Worm (Caenorhabditis elegans) whole organism, L3 larva: ENCODE measurements around the gene nfi-1.

ENCODE experiments used
- elt-1 ChIP-seq: fragments of 150-350 bp; optimal IDR thresholded peaks from 2 replicates; lab custom pipeline; 2014; ENCODE audit warnings: missing biosample characterization, missing genetic modification characterization
- elt-3 ChIP-seq, 3 experiments: fragments of 150-350 bp in 1 of 3; sonication (generic microtip) in 2 of 3; optimal IDR thresholded peaks; 2 replicates in 2 of 3; 4 replicates in 1 of 3; lab custom pipeline; 2014 to 2017; ENCODE audit warnings: missing biosample characterization in 3 of 3, missing genetic modification characterization in 3 of 3
- jun-1 ChIP-seq: fragments of 150-350 bp; optimal IDR thresholded peaks from 2 replicates; lab custom pipeline; 2014; ENCODE audit warnings: missing biosample characterization, missing genetic modification reagents, missing genetic modification characterization
- nhr-43 ChIP-seq: sonication (generic microtip); optimal IDR thresholded peaks from 2 replicates; lab custom pipeline; 2016; ENCODE audit warnings: mild to moderate bottlenecking, missing genetic modification characterization, missing compliant biosample characterization; ENCODE audit not compliant: poor library complexity, severe bottlenecking
- pha-4 ChIP-seq: fragments of 150-350 bp; optimal IDR thresholded peaks from 2 replicates; lab custom pipeline; 2014; ENCODE audit warnings: missing biosample characterization, missing genetic modification reagents, missing genetic modification characterization

DNA sequence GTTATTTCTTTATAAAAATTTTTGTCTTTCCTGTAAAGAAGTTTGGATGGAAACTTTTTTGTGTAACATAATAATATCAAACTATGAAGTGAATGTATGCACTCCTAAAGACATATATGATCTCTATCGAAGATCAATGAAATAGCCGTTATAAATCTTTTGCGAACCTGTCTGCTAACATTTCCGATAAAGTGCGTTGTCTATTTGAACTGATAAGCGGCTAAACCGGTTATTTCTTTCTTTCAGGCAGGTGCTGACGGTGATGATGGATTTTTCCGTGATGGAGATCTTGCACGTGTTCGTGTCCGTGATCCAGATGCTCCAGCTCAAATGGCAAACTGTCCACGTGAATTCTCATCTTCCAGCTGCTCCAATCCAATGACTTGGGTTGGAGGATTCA is 6.5 kb upstream of the nfi-1 start:
- TF ChIP-seq elt-3 (tag; optimal IDR thresholded peaks at IDR 0.05; lab: Kevin White, UChicago) (peak in 1 of 3 experiments; percentile 63), nhr-43 (tag; lab: Kevin White, UChicago) (peak; percentile 59), jun-1 (no peak), elt-1 (tag; lab: Kevin White, UChicago) (no peak), pha-4 (tag; lab: Kevin White, UChicago) (no peak)
